Fruit fly (Drosophila melanogaster): ENCODE results near the gene CG31233.
A peak's percentile ranks its signal among the peaks of the same experiment; 100 is the strongest.

Gene CG31233

dm6 chr3R:21775766-21776165 lies 26.1 kb downstream of the CG31233 start, which contains the start of the genes GABA-B-R2 and CG6800:
TSS of gene GABA-B-R2 (minus strand) at chr3R:21775840.
TSS of gene CG6800 (plus strand) at chr3R:21776138.
- TF ChIP-seq CG11902 (GFP tag; optimal IDR thresholded peaks at IDR 0.05): no peak
- TF ChIP-seq Ets21C (GFP tag; optimal IDR thresholded peaks at IDR 0.05): no peak
- TF ChIP-seq achi (GFP tag; optimal IDR thresholded peaks at IDR 0.05): peak; percentile 65
- no peak for TF ChIP-seq Lpt (GFP tag; optimal IDR thresholded peaks at IDR 0.05)

DNA sequence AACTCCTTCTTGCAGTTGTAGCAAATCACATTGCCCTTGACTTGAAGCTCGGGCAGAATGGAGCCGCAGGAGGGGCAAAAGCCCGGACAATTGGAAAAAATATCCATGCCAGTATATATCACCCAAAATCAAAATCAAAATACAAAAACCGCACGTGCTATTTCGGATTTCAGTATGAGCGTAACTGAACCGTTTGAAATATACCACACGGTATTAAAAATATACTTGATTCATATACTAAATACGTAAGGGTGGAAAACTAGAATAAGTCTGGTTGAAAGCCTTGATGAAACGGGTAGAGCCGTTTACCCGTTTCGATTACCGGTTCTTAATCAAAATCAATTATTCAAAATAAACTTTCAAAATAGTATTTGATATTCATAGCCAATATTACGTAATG lies 28.0 kb downstream of the CG31233 start, which contains the start of gene Polr1H:
Gene Polr1H, minus strand, starts transcription at position 188 of the 400 bp plus-strand sequence.
- TF ChIP-seq CG8319 (GFP tag; optimal IDR thresholded peaks at IDR 0.05): no peak
- TF ChIP-seq fkh (GFP tag; optimal IDR thresholded peaks at IDR 0.05): no peak
- no peak for TF ChIP-seq CG11294 (GFP tag; IDR thresholded peaks at IDR 0.05)
- no peak for TF ChIP-seq dsx (GFP tag; optimal IDR thresholded peaks at IDR 0.05; ENCODE audit: poor library complexity, severe bottlenecking)

DNA sequence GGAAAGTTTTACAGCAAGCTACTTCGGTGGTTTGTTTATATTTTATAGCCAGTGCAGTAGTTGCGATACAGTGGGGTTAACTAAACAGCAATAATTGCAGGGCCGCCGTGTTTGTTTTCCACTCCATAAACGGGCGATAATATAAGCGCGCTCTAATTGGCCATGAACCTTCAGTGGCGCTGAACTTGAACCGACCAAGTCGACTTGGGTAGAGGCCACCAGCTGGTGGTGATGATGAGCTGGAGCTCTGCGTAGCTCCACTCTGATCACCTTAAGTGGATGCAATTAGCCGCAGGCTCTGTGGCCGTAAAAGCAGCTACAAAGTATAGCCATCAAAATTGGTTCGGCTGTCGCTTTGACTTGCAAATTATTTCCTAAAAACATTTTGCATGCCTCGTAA lies 30.4 kb downstream of the CG31233 start:
- TF ChIP-seq lz (GFP tag; optimal IDR thresholded peaks at IDR 0.05) (no peak), dsx (GFP tag; optimal IDR thresholded peaks at IDR 0.05; ENCODE audit: poor library complexity, severe bottlenecking) (peak; percentile 79), CG6808 (GFP tag; optimal IDR thresholded peaks at IDR 0.05) (no peak), CG10631 (GFP tag; optimal IDR thresholded peaks at IDR 0.05) (no peak)

dm6 chr3R:21781448-21781847 lies 31.8 kb downstream of the CG31233 start:
- TF ChIP-seq net (GFP tag; optimal IDR thresholded peaks at IDR 0.05) (peak; percentile 91), svp (GFP tag) (peak; percentile 95), CG8119 (GFP tag; IDR thresholded peaks at IDR 0.05) (peak; percentile 87), Smox (GFP tag; optimal IDR thresholded peaks at IDR 0.05) (peak; percentile 91), CG6854 (GFP tag; optimal IDR thresholded peaks at IDR 0.05) (peak; percentile 74), Hr4 (GFP tag; optimal IDR thresholded peaks at IDR 0.05) (peak; percentile 85), Sox15 (GFP tag; optimal IDR thresholded peaks at IDR 0.05) (peak; percentile 88), vri (GFP tag; optimal IDR thresholded peaks at IDR 0.05) (peak; percentile 87), Sox102F (GFP tag; optimal IDR thresholded peaks at IDR 0.05) (peak; percentile 93), CG6163 (GFP tag; IDR thresholded peaks at IDR 0.05) (peak; percentile 87), Ets21C (GFP tag; optimal IDR thresholded peaks at IDR 0.05) (peak; percentile 83), fd85E (GFP tag; optimal IDR thresholded peaks at IDR 0.05) (peak; percentile 79), fd59A (GFP tag; optimal IDR thresholded peaks at IDR 0.05) (peak; percentile 93), CG6792 (GFP tag; optimal IDR thresholded peaks at IDR 0.05) (peak; percentile 92), CG7368 (GFP tag; optimal IDR thresholded peaks at IDR 0.05) (peak; percentile 88), fkh (GFP tag; optimal IDR thresholded peaks at IDR 0.05) (no peak), CG6808 (GFP tag; optimal IDR thresholded peaks at IDR 0.05) (peak; percentile 93), Gug (GFP tag; IDR thresholded peaks at IDR 0.05) (peak; percentile 77), Sox14 (GFP tag; optimal IDR thresholded peaks at IDR 0.05) (peak; percentile 94), OdsH (GFP tag; optimal IDR thresholded peaks at IDR 0.05) (peak; percentile 93), CG11902 (GFP tag; optimal IDR thresholded peaks at IDR 0.05) (peak; percentile 87), CG8632 (GFP tag; optimal IDR thresholded peaks at IDR 0.05) (peak; percentile 89), CG9139 (GFP tag; optimal IDR thresholded peaks at IDR 0.05) (peak; percentile 82), eg (GFP tag; IDR thresholded peaks at IDR 0.05) (peak; percentile 80), salr (GFP tag; optimal IDR thresholded peaks at IDR 0.05) (peak; percentile 74 to 85), Hr38 (GFP tag; optimal IDR thresholded peaks at IDR 0.05) (no peak), CG15336 (GFP tag; IDR thresholded peaks at IDR 0.05) (peak; percentile 88), CG8319 (GFP tag; optimal IDR thresholded peaks at IDR 0.05) (peak; percentile 90), esn (GFP tag; optimal IDR thresholded peaks at IDR 0.05) (peak; percentile 95), Lpt (GFP tag; optimal IDR thresholded peaks at IDR 0.05) (peak; percentile 77), topi (GFP tag; optimal IDR thresholded peaks at IDR 0.05) (peak; percentile 93), CG10669 (GFP tag; optimal IDR thresholded peaks at IDR 0.05) (peak; percentile 94), acj6 (GFP tag; optimal IDR thresholded peaks at IDR 0.05) (peak; percentile 95), CG11762 (GFP tag; optimal IDR thresholded peaks at IDR 0.05; ENCODE audit: insufficient read depth) (peak; percentile 90), ss (GFP tag; optimal IDR thresholded peaks at IDR 0.05) (peak; percentile 90 to 94), spab (GFP tag; optimal IDR thresholded peaks at IDR 0.05) (peak; percentile 93), pdm3 (GFP tag; optimal IDR thresholded peaks at IDR 0.05) (peak; percentile 91), CG16779 (tag; optimal IDR thresholded peaks at IDR 0.05) (peak; percentile 80), dsx (GFP tag; optimal IDR thresholded peaks at IDR 0.05; ENCODE audit: poor library complexity, severe bottlenecking) (peak; percentile 92), CG34406 (GFP tag; optimal IDR thresholded peaks at IDR 0.05) (peak; percentile 91)
